Worm (Caenorhabditis elegans): ENCODE measurements around the gene cku-70.
A peak's percentile ranks its signal among the peaks of the same experiment; 100 is the strongest.

cku-70 gene

DNA sequence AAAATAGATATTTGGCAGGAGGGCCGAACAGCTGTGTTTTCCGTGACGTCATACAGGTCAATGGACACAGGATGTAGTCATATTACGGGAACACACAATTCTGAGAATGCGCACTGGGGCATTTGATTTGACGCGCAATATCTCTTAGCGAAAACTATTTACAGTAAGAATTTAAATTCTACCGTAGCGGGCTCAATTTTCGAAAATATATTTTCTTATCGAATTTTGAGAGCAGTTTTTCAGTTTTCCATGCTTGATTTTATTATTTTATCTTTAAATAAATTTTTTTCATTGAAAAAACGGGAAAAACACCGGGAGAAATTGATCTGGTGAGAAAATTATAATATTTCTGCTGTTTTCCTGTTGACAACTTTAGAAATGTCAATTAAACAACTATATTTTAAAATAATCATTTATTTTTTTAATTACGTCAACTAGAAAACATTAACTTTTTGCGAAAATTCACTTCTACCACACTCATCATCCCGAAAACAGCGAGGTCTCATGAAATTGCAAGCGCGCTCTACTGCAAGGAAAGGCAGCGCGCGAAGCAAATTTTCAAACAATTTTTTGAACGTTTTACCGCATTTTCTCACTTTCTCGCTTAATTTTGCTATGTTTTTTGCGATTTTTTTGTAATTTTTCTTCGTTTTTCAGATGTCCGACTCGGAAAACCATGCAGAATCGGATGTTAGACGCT lies 12.7 kb upstream of the cku-70 start, which contains the start of the genes Y47D3A.1 and pola-1 (continued):
- TF ChIP-seq tbx-2 (tag; optimal IDR thresholded peaks at IDR 0.05) (peak; percentile 89), pax-1 (tag; optimal IDR thresholded peaks at IDR 0.05) (no peak), syd-9 (tag; optimal IDR thresholded peaks at IDR 0.05) (no peak), unc-86 (tag; optimal IDR thresholded peaks at IDR 0.05) (peak; percentile 49), pha-2 (tag; optimal IDR thresholded peaks at IDR 0.05) (peak; percentile 13), hlh-8 (tag; optimal IDR thresholded peaks at IDR 0.05) (peak; percentile 67), odd-2 (tag; optimal IDR thresholded peaks at IDR 0.05) (no peak), ceh-2 (tag; optimal IDR thresholded peaks at IDR 0.05) (peak; percentile 81), hlh-15 (tag; optimal IDR thresholded peaks at IDR 0.05) (peak; percentile 6), ceh-34 (tag; optimal IDR thresholded peaks at IDR 0.05) (peak; percentile 55), ets-4 (tag; optimal IDR thresholded peaks at IDR 0.05) (peak; percentile 78)

ce11 chrIII:11142908-11143307 lies 11.7 kb upstream of the cku-70 start:
- TF ChIP-seq C08G9.2 (tag; optimal IDR thresholded peaks at IDR 0.05) (peak; percentile 10), mec-3 (tag; optimal IDR thresholded peaks at IDR 0.05; ENCODE audit: borderline replicate concordance) (no peak), ets-4 (tag; optimal IDR thresholded peaks at IDR 0.05) (no peak), ahr-1 (tag; optimal IDR thresholded peaks at IDR 0.05) (no peak), elt-4 (tag; optimal IDR thresholded peaks at IDR 0.05) (peak; percentile 58)

ce11 chrIII:11149254-11149876 lies 5.3 kb upstream of the cku-70 start:
- no peak for TF ChIP-seq ceh-19 (GFP tag; optimal IDR thresholded peaks at IDR 0.05)
- no peak for TF ChIP-seq unc-86 (tag; optimal IDR thresholded peaks at IDR 0.05)
- TF ChIP-seq fax-1 (tag; optimal IDR thresholded peaks at IDR 0.05): no peak
- TF ChIP-seq sdc-2 (tag; optimal IDR thresholded peaks at IDR 0.05): no peak
- no peak for TF ChIP-seq K02D7.2 (tag; optimal IDR thresholded peaks at IDR 0.05)
- no peak for TF ChIP-seq zip-5 (tag; optimal IDR thresholded peaks at IDR 0.05)
- TF ChIP-seq ceh-22 (tag; optimal IDR thresholded peaks at IDR 0.05): no peak
- no peak for TF ChIP-seq eyg-1 (tag; optimal IDR thresholded peaks at IDR 0.05)
- TF ChIP-seq gmeb-2 (tag; optimal IDR thresholded peaks at IDR 0.05): no peak
- TF ChIP-seq madf-2 (tag; optimal IDR thresholded peaks at IDR 0.05): no peak
- no peak for TF ChIP-seq pha-4 (tag; optimal IDR thresholded peaks at IDR 0.05)
- no peak for TF ChIP-seq rnt-1 (tag; optimal IDR thresholded peaks at IDR 0.05)
- no peak for TF ChIP-seq mec-3 (tag; optimal IDR thresholded peaks at IDR 0.05; ENCODE audit: borderline replicate concordance)
- TF ChIP-seq ceh-2 (tag; optimal IDR thresholded peaks at IDR 0.05): no peak
- TF ChIP-seq ets-4 (tag; optimal IDR thresholded peaks at IDR 0.05): no peak
- no peak for TF ChIP-seq ceh-30 (tag; optimal IDR thresholded peaks at IDR 0.05)
- TF ChIP-seq C38D4.7 (GFP tag; optimal IDR thresholded peaks at IDR 0.05): no peak
- no peak for TF ChIP-seq hlh-13 (GFP tag; optimal IDR thresholded peaks at IDR 0.05)
- no peak for TF ChIP-seq sox-2 (GFP tag; IDR thresholded peaks at IDR 0.05)
- TF ChIP-seq fkh-6 (tag; optimal IDR thresholded peaks at IDR 0.05): no peak

ce11 chrIII:11157099-11157498 lies 2.5 kb downstream of the cku-70 start, which contains the start of gene Y47D3A.31:
Y47D3A.31 (minus strand) TSS chrIII:11157199.
- TF ChIP-seq K02D7.2 (tag; optimal IDR thresholded peaks at IDR 0.05) (no peak), ceh-30 (tag; optimal IDR thresholded peaks at IDR 0.05) (no peak), fkh-10 (GFP tag; optimal IDR thresholded peaks at IDR 0.05) (no peak), unc-3 (GFP tag; conservative IDR thresholded peaks at IDR 0.05) (no peak), unc-3 (tag; optimal IDR thresholded peaks at IDR 0.05) (no peak), dmd-4 (tag; optimal IDR thresholded peaks at IDR 0.05; ENCODE audit: borderline replicate concordance) (no peak), pqm-1 (tag; optimal IDR thresholded peaks at IDR 0.05) (no peak), hlh-6 (tag; optimal IDR thresholded peaks at IDR 0.05) (no peak), T23F11.4 (GFP tag; optimal IDR thresholded peaks at IDR 0.05) (no peak), elt-4 (tag; optimal IDR thresholded peaks at IDR 0.05) (no peak), tbx-7 (tag; optimal IDR thresholded peaks at IDR 0.05) (no peak), ahr-1 (tag; optimal IDR thresholded peaks at IDR 0.05) (no peak), ceh-14 (tag; optimal IDR thresholded peaks at IDR 0.05) (no peak)
